Worm (Caenorhabditis elegans) whole organism, late embryonic: ENCODE data around the gene basl-1.

ENCODE experiments used
- C08G9.2 ChIP-seq: sonication (generic microtip); optimal IDR thresholded peaks from 2 replicates; lab custom pipeline; 2016; ENCODE audit warnings: mild to moderate bottlenecking, missing genetic modification characterization, moderate library complexity, missing compliant biosample characterization
- C38D4.7 ChIP-seq: fragments of 200-800 bp; sonication (Bioruptor generic); optimal IDR thresholded peaks from 2 replicates; lab custom pipeline; 2018; ENCODE audit warnings: mild to moderate bottlenecking, missing genetic modification characterization, moderate library complexity, missing compliant biosample characterization
- F13H6.1 ChIP-seq: sonication (generic microtip); optimal IDR thresholded peaks from 2 replicates; lab custom pipeline; 2016; ENCODE audit warnings: missing genetic modification characterization, missing compliant biosample characterization
- K09A11.1 ChIP-seq: sonication (generic microtip); optimal IDR thresholded peaks from 2 replicates; lab custom pipeline; 2017; ENCODE audit warnings: antibody characterized with exemption, mild to moderate bottlenecking, missing genetic modification characterization, missing compliant biosample characterization; ENCODE audit not compliant: insufficient read depth
- Y22D7AL.16 ChIP-seq: sonication (generic microtip); optimal IDR thresholded peaks from 2 replicates; lab custom pipeline; 2016; ENCODE audit warnings: missing genetic modification characterization, missing compliant biosample characterization
- ahr-1 ChIP-seq: sonication (generic microtip); optimal IDR thresholded peaks from 2 replicates; lab custom pipeline; 2016; ENCODE audit warnings: missing genetic modification characterization, missing compliant biosample characterization
- ama-1 ChIP-seq: fragments of 150-350 bp; optimal IDR thresholded peaks from 2 replicates; lab custom pipeline; 2014
- ceh-14 ChIP-seq: sonication (generic microtip); optimal IDR thresholded peaks from 2 replicates; lab custom pipeline; 2016; ENCODE audit warnings: missing genotype, missing genetic modification characterization, missing compliant biosample characterization
- ceh-18 ChIP-seq: sonication (generic microtip); optimal IDR thresholded peaks from 2 replicates; lab custom pipeline; 2016; ENCODE audit warnings: missing genetic modification characterization, missing compliant biosample characterization
- ceh-2 ChIP-seq: sonication (generic microtip); optimal IDR thresholded peaks from 2 replicates; lab custom pipeline; 2016; ENCODE audit warnings: missing genotype, missing genetic modification characterization, missing compliant biosample characterization
- ceh-22 ChIP-seq: sonication (generic microtip); optimal IDR thresholded peaks from 2 replicates; lab custom pipeline; 2017; ENCODE audit warnings: missing biosample characterization, missing genetic modification characterization
- ceh-24 ChIP-seq: sonication (generic microtip); optimal IDR thresholded peaks from 2 replicates; lab custom pipeline; 2016; ENCODE audit warnings: mild to moderate bottlenecking, missing genetic modification characterization, missing compliant biosample characterization
- ceh-45 ChIP-seq: fragments of 200-800 bp; sonication (Bioruptor generic); IDR thresholded peaks from 2 replicates; pipeline ENCODE4 v1.3.6; 2022; ENCODE audit warnings: missing genetic modification reagents, missing genetic modification characterization, missing compliant biosample characterization
- ceh-48 ChIP-seq: sonication (generic microtip); optimal IDR thresholded peaks from 2 replicates; lab custom pipeline; 2016; ENCODE audit warnings: missing genetic modification characterization, inconsistent platforms, missing compliant biosample characterization
- ceh-6 ChIP-seq: fragments of 200-800 bp; sonication (Bioruptor generic); optimal IDR thresholded peaks from 2 replicates; lab custom pipeline; 2018; ENCODE audit warnings: mild to moderate bottlenecking, missing genetic modification characterization, missing compliant biosample characterization
- dmd-4 ChIP-seq: sonication (generic microtip); optimal IDR thresholded peaks from 2 replicates; lab custom pipeline; 2016; ENCODE audit warnings: borderline replicate concordance, missing genetic modification characterization, missing compliant biosample characterization
- ets-4 ChIP-seq: sonication (generic microtip); optimal IDR thresholded peaks from 2 replicates; lab custom pipeline; 2016; ENCODE audit warnings: missing genetic modification characterization, missing compliant biosample characterization
- eyg-1 ChIP-seq: sonication (generic microtip); optimal IDR thresholded peaks from 2 replicates; lab custom pipeline; 2016; ENCODE audit warnings: missing genotype, missing genetic modification characterization, missing compliant biosample characterization
- fkh-10 ChIP-seq: fragments of 150-350 bp; optimal IDR thresholded peaks from 2 replicates; lab custom pipeline; 2014; ENCODE audit warnings: missing biosample characterization, missing genetic modification reagents, missing genetic modification characterization
- fkh-6 ChIP-seq: sonication (generic microtip); optimal IDR thresholded peaks from 2 replicates; lab custom pipeline; 2016; ENCODE audit warnings: missing genetic modification characterization, missing compliant biosample characterization
- gmeb-2 ChIP-seq: sonication (generic microtip); optimal IDR thresholded peaks from 2 replicates; lab custom pipeline; 2016; ENCODE audit warnings: missing genetic modification characterization, inconsistent platforms, missing compliant biosample characterization
- hlh-13 ChIP-seq: fragments of 200-800 bp; sonication (Bioruptor generic); optimal IDR thresholded peaks from 2 replicates; lab custom pipeline; 2018; ENCODE audit warnings: mild to moderate bottlenecking, missing genetic modification characterization, missing compliant biosample characterization
- lim-6 ChIP-seq: sonication (generic microtip); optimal IDR thresholded peaks from 2 replicates; lab custom pipeline; 2016; ENCODE audit warnings: missing genetic modification characterization, missing compliant biosample characterization
- lin-11 ChIP-seq: fragments of 200-800 bp; sonication (Bioruptor generic); optimal IDR thresholded peaks from 2 replicates; lab custom pipeline; 2018; ENCODE audit warnings: mild to moderate bottlenecking, missing genetic modification characterization, missing compliant biosample characterization
- madf-2 ChIP-seq: sonication (generic microtip); optimal IDR thresholded peaks from 2 replicates; lab custom pipeline; 2017; ENCODE audit warnings: missing genetic modification characterization, missing compliant biosample characterization
- mec-3 ChIP-seq: sonication (generic microtip); optimal IDR thresholded peaks from 2 replicates; lab custom pipeline; 2016; ENCODE audit warnings: borderline replicate concordance, missing genetic modification characterization, missing compliant biosample characterization
- nfya-1 ChIP-seq: sonication (generic microtip); optimal IDR thresholded peaks from 2 replicates; lab custom pipeline; 2017; ENCODE audit warnings: missing genetic modification characterization, mild to moderate bottlenecking, missing compliant biosample characterization, antibody characterized with exemption, moderate library complexity
- nhr-11 ChIP-seq: fragments of 150-350 bp; optimal IDR thresholded peaks from 2 replicates; lab custom pipeline; 2014; ENCODE audit warnings: missing biosample characterization, missing genetic modification characterization
- nhr-232 ChIP-seq: sonication (generic microtip); optimal IDR thresholded peaks from 2 replicates; lab custom pipeline; 2016; ENCODE audit warnings: missing genetic modification characterization, missing compliant biosample characterization
- npax-4 ChIP-seq: sonication (generic microtip); optimal IDR thresholded peaks from 2 replicates; lab custom pipeline; 2016; ENCODE audit warnings: missing genetic modification characterization, missing compliant biosample characterization
- odd-2 ChIP-seq: sonication (generic microtip); optimal IDR thresholded peaks from 2 replicates; lab custom pipeline; 2017; ENCODE audit warnings: antibody characterized with exemption, mild to moderate bottlenecking, missing genetic modification characterization, missing compliant biosample characterization
- pax-1 ChIP-seq: fragments of 150-350 bp; optimal IDR thresholded peaks from 2 replicates; lab custom pipeline; 2014; ENCODE audit warnings: missing biosample characterization, missing genetic modification characterization
- pqm-1 ChIP-seq: sonication (generic microtip); optimal IDR thresholded peaks from 2 replicates; lab custom pipeline; 2016; ENCODE audit warnings: missing genetic modification characterization, missing compliant biosample characterization
- pros-1 ChIP-seq: fragments of 150-350 bp; optimal IDR thresholded peaks from 2 replicates; lab custom pipeline; 2014; ENCODE audit warnings: missing biosample characterization, missing genetic modification reagents, missing genetic modification characterization
- ref-2 ChIP-seq: sonication (generic microtip); optimal IDR thresholded peaks from 2 replicates; lab custom pipeline; 2016; ENCODE audit warnings: missing genetic modification characterization, missing compliant biosample characterization
- rnt-1 ChIP-seq: sonication (generic microtip); optimal IDR thresholded peaks from 2 replicates; lab custom pipeline; 2016; ENCODE audit warnings: missing genetic modification characterization, missing compliant biosample characterization
- sdc-2 ChIP-seq: sonication (generic microtip); optimal IDR thresholded peaks from 2 replicates; lab custom pipeline; 2016; ENCODE audit warnings: missing genotype, missing genetic modification characterization, missing compliant biosample characterization
- sox-4 ChIP-seq: sonication (generic microtip); optimal IDR thresholded peaks from 2 replicates; lab custom pipeline; 2017; ENCODE audit warnings: mild to moderate bottlenecking, missing genetic modification characterization, inconsistent platforms, missing compliant biosample characterization
- syd-9 ChIP-seq: sonication (generic microtip); optimal IDR thresholded peaks from 2 replicates; lab custom pipeline; 2016; ENCODE audit warnings: mild to moderate bottlenecking, missing genetic modification characterization, moderate library complexity, missing compliant biosample characterization
- tbx-2 ChIP-seq: sonication (generic microtip); optimal IDR thresholded peaks from 2 replicates; lab custom pipeline; 2016; ENCODE audit warnings: missing genetic modification characterization, missing compliant biosample characterization
- tbx-7 ChIP-seq: sonication (generic microtip); optimal IDR thresholded peaks from 2 replicates; lab custom pipeline; 2016; ENCODE audit warnings: missing genotype, missing genetic modification characterization, missing compliant biosample characterization
- ttx-3 ChIP-seq: sonication (generic microtip); optimal IDR thresholded peaks from 2 replicates; lab custom pipeline; 2016; ENCODE audit warnings: missing genetic modification reagents, missing genetic modification characterization, missing compliant biosample characterization
- unc-3 ChIP-seq, 2 experiments: fragments of 200-800 bp in 1 of 2; sonication (Bioruptor generic) in 1 of 2; sonication (generic microtip) in 1 of 2; conservative IDR thresholded peaks in 1 of 2; optimal IDR thresholded peaks in 1 of 2; 2 replicates each; pipeline versions ENCODE4 v1.3.6 to Lab custom; 2016 to 2022; ENCODE audit warnings: missing compliant biosample characterization in 2 of 2, missing genetic modification characterization in 2 of 2, missing genetic modification reagents in 1 of 2
- unc-42 ChIP-seq: sonication (generic microtip); optimal IDR thresholded peaks from 2 replicates; lab custom pipeline; 2016; ENCODE audit warnings: missing genotype, missing genetic modification characterization, missing compliant biosample characterization
- unc-55 ChIP-seq: sonication (generic microtip); optimal IDR thresholded peaks from 2 replicates; lab custom pipeline; 2017; ENCODE audit warnings: missing biosample characterization, missing genetic modification reagents, missing genetic modification characterization
- unc-86 ChIP-seq: sonication (generic microtip); optimal IDR thresholded peaks from 2 replicates; lab custom pipeline; 2016; ENCODE audit warnings: missing genetic modification characterization, missing compliant biosample characterization
- zip-5 ChIP-seq: sonication (generic microtip); optimal IDR thresholded peaks from 2 replicates; lab custom pipeline; 2016; ENCODE audit warnings: missing genetic modification characterization, missing compliant biosample characterization

Gene basl-1

DNA sequence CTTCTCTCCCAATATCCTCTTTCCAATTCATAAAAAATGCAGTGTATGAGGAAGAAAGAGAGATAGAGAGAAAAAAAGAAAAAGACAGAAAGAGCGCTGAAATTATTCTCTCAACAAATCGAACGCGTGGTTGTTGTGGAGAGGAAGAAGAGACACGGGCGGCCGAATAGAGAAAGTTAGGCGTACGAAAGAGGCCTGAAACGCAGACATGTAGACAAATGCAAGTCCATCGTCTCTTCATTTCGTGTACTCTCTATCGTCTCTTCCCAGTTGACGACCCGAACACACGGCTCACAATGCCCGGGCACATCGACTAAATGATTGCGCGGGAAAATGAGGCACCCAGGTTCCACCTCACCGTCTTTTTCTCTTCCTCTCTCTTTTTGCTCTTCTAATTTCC lies 6.5 kb downstream of the basl-1 start (continued):
- TF ChIP-seq nhr-232 (tag; lab: Kevin White, UChicago) (no peak), sox-4 (tag; lab: Kevin White, UChicago) (peak; percentile 11), lin-11 (tag; lab: Kevin White, UChicago) (no peak), ttx-3 (no peak), zip-5 (tag; lab: Kevin White, UChicago) (no peak), fkh-10 (GFP tag; lab: Kevin White, UChicago) (no peak), unc-42 (tag; lab: Kevin White, UChicago) (peak; percentile 42), unc-86 (tag; lab: Kevin White, UChicago) (no peak), unc-3 (GFP tag; conservative IDR thresholded peaks at IDR 0.05; lab: Robert Waterston, UW) (no peak), unc-3 (tag; optimal IDR thresholded peaks at IDR 0.05; lab: Kevin White, UChicago) (no peak), gmeb-2 (tag; lab: Kevin White, UChicago) (no peak), nhr-11 (tag; lab: Kevin White, UChicago) (no peak), mec-3 (tag; lab: Kevin White, UChicago) (no peak), ceh-22 (tag; lab: Kevin White, UChicago) (no peak), nfya-1 (tag; lab: Kevin White, UChicago) (peak; percentile 76), pros-1 (tag; lab: Kevin White, UChicago) (no peak), ceh-18 (tag; lab: Kevin White, UChicago) (peak; percentile 8), unc-55 (GFP tag; lab: Kevin White, UChicago) (peak; percentile 85), K09A11.1 (tag; lab: Kevin White, UChicago) (no peak), ceh-48 (tag; lab: Kevin White, UChicago) (no peak), npax-4 (tag; lab: Kevin White, UChicago) (no peak), madf-2 (tag; lab: Kevin White, UChicago) (no peak), pax-1 (tag; lab: Kevin White, UChicago) (no peak), eyg-1 (tag; lab: Kevin White, UChicago) (no peak), sdc-2 (tag; lab: Kevin White, UChicago) (no peak), hlh-13 (no peak), ceh-2 (tag; lab: Kevin White, UChicago) (peak; percentile 17), Y22D7AL.16 (tag; lab: Kevin White, UChicago) (no peak), ets-4 (peak; percentile 60), ref-2 (tag; lab: Kevin White, UChicago) (peak; percentile 33), fkh-6 (tag; lab: Kevin White, UChicago) (no peak), tbx-2 (tag; lab: Kevin White, UChicago) (peak; percentile 44), ceh-45 (GFP tag; lab: Robert Waterston, UW) (no peak), tbx-7 (tag; lab: Kevin White, UChicago) (no peak), ahr-1 (tag; lab: Kevin White, UChicago) (no peak), ceh-24 (tag; lab: Kevin White, UChicago) (no peak), dmd-4 (no peak), rnt-1 (tag; lab: Kevin White, UChicago) (no peak), ceh-14 (tag; lab: Kevin White, UChicago) (peak; percentile 33), C08G9.2 (tag; lab: Kevin White, UChicago) (no peak)

DNA sequence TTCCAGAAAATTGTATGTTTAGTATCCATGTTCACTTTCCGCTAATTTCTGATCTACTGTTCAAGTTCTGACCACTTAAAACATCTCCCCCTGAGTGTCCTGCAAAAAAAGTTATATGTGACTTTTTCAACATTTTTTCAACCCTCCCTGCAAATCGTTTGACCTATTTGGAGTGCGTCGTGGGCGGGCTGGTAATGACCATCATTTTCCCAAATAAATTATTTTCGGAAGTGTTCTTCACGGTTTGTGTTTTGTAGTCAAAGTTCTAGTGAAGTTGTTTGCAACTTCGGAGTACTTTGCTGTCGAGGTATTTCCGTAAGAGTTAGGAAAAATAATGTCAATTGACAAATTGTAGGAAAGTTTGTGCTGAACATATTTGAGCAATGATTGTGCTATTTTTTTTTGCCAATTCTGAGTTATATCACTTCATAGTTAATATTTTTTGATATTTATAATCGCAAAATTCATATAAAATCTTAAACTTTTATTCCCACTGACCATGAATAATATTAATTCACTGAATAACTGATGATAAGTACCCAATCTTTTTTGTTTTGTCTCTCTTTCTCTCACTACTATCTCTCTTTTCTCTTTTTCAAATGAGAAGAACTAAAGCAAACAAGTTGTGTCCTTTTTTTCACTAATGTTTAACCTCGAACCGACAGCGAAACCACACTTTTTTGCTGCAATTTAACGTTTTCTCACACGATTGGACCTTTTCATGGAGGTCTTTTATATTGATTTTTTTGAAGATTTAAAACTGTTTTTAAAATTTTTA lies 7.7 kb downstream of the basl-1 start:
- no peak for TF ChIP-seq F13H6.1 (tag; lab: Kevin White, UChicago)
- TF ChIP-seq ceh-22 (tag; lab: Kevin White, UChicago) = no peak
- TF ChIP-seq ceh-45 (GFP tag; lab: Robert Waterston, UW) = no peak
- no peak for TF ChIP-seq pqm-1
- TF ChIP-seq C08G9.2 (tag; lab: Kevin White, UChicago) = no peak
- no peak for TF ChIP-seq pax-1 (tag; lab: Kevin White, UChicago)
- TF ChIP-seq C38D4.7 (GFP tag; lab: Kevin White, UChicago) = no peak
- TF ChIP-seq odd-2 (tag; lab: Kevin White, UChicago) = no peak
- TF ChIP-seq npax-4 (tag; lab: Kevin White, UChicago) = no peak
- TF ChIP-seq ama-1 (lab: Kevin White, UChicago) = no peak
- no peak for TF ChIP-seq ceh-6 (GFP tag; lab: Kevin White, UChicago)
- no peak for TF ChIP-seq unc-3 (GFP tag; conservative IDR thresholded peaks at IDR 0.05; lab: Robert Waterston, UW)
- no peak for TF ChIP-seq unc-3 (tag; optimal IDR thresholded peaks at IDR 0.05; lab: Kevin White, UChicago)
- TF ChIP-seq lim-6 = no peak
- no peak for TF ChIP-seq syd-9 (tag; lab: Kevin White, UChicago)
- no peak for TF ChIP-seq tbx-7 (tag; lab: Kevin White, UChicago)
- no peak for TF ChIP-seq fkh-6 (tag; lab: Kevin White, UChicago)
